Worm (Caenorhabditis elegans) whole organism, young adult: ENCODE data around the gene txt-13.

ENCODE experiments used
- C06A6.2 ChIP-seq: fragments of 200-800 bp; sonication (Bioruptor generic); conservative IDR thresholded peaks from 2 replicates; pipeline ENCODE4 v1.3.6; 2022; ENCODE audit warnings: missing genetic modification characterization, missing compliant biosample characterization
- F39B2.1 ChIP-seq: fragments of 200-800 bp; sonication (Bioruptor generic); IDR thresholded peaks from 2 replicates; pipeline ENCODE4 v1.3.6; 2022; ENCODE audit warnings: missing genetic modification reagents, missing genetic modification characterization, missing compliant biosample characterization
- F57C9.4 ChIP-seq: sonication (generic microtip); optimal IDR thresholded peaks from 2 replicates; lab custom pipeline; 2017; ENCODE audit warnings: mild to moderate bottlenecking, missing genetic modification characterization, missing compliant biosample characterization
- Y53G8AR.9 ChIP-seq: fragments of 200-800 bp; sonication (Bioruptor generic); conservative IDR thresholded peaks from 2 replicates; pipeline ENCODE4 v1.3.6; 2022; ENCODE audit warnings: missing genetic modification reagents, missing genetic modification characterization, missing compliant biosample characterization
- Y67H2A.10 ChIP-seq: fragments of 200-800 bp; sonication (Bioruptor generic); conservative IDR thresholded peaks from 2 replicates; pipeline ENCODE4 v1.3.6; 2022; ENCODE audit warnings: missing genetic modification reagents, missing genetic modification characterization, missing compliant biosample characterization
- Y79H2A.3 ChIP-seq: fragments of 200-800 bp; sonication (Bioruptor generic); conservative IDR thresholded peaks from 2 replicates; pipeline ENCODE4 v1.3.6; 2022; ENCODE audit warnings: missing genetic modification reagents, missing genetic modification characterization, missing compliant biosample characterization
- ama-1 ChIP-seq, 3 experiments: fragments of 150-350 bp in 1 of 3; sonication (generic microtip) in 2 of 3; optimal IDR thresholded peaks; 2 replicates each; lab custom pipeline; 2014 to 2018; ENCODE audit warnings: missing biosample characterization in 2 of 3, missing genetic modification characterization in 2 of 3, missing genetic modification reagents in 2 of 3
- aptf-3 ChIP-seq: fragments of 200-800 bp; sonication (Bioruptor generic); IDR thresholded peaks from 2 replicates; pipeline ENCODE4 v1.3.6; 2022; ENCODE audit warnings: missing genetic modification characterization, missing compliant biosample characterization
- athp-1 ChIP-seq: sonication (generic microtip); optimal IDR thresholded peaks from 2 replicates; lab custom pipeline; 2017; ENCODE audit warnings: mild to moderate bottlenecking, missing genetic modification characterization, missing compliant biosample characterization
- attf-3 ChIP-seq: fragments of 200-800 bp; sonication (Bioruptor generic); conservative IDR thresholded peaks from 2 replicates; pipeline ENCODE4 v1.3.6; 2022; ENCODE audit warnings: missing genetic modification reagents, missing genetic modification characterization, missing compliant biosample characterization
- bed-1 ChIP-seq: fragments of 200-800 bp; sonication (Bioruptor generic); IDR thresholded peaks from 2 replicates; pipeline ENCODE4 v1.3.6; 2022; ENCODE audit warnings: missing genetic modification reagents, missing genetic modification characterization, missing compliant biosample characterization
- ccch-3 ChIP-seq: fragments of 200-800 bp; sonication (Bioruptor generic); optimal IDR thresholded peaks from 2 replicates; lab custom pipeline; 2018; ENCODE audit warnings: mild to moderate bottlenecking, missing genetic modification characterization, missing compliant biosample characterization
- die-1 ChIP-seq: sonication (generic microtip); optimal IDR thresholded peaks from 2 replicates; lab custom pipeline; 2016; ENCODE audit warnings: missing genotype, mild to moderate bottlenecking, missing genetic modification characterization, missing compliant biosample characterization
- dox-1 ChIP-seq: fragments of 200-800 bp; sonication (Bioruptor generic); IDR thresholded peaks from 2 replicates; pipeline ENCODE4 v1.3.6; 2022; ENCODE audit warnings: missing genetic modification reagents, missing genetic modification characterization, missing compliant biosample characterization
- dpff-1 ChIP-seq: sonication (generic microtip); optimal IDR thresholded peaks from 2 replicates; lab custom pipeline; 2017; ENCODE audit warnings: mild to moderate bottlenecking, missing genetic modification characterization, missing compliant biosample characterization
- egl-44 ChIP-seq: fragments of 200-800 bp; sonication (Bioruptor generic); IDR thresholded peaks from 2 replicates; pipeline ENCODE4 v1.3.6; 2022; ENCODE audit warnings: missing genetic modification reagents, missing genetic modification characterization, missing compliant biosample characterization
- ekl-4 ChIP-seq: fragments of 200-800 bp; sonication (Bioruptor generic); IDR thresholded peaks from 2 replicates; pipeline ENCODE4 v1.3.6; 2022; ENCODE audit warnings: missing genetic modification reagents, missing genetic modification characterization, missing compliant biosample characterization
- him-1 ChIP-seq: sonication (generic microtip); optimal IDR thresholded peaks from 2 replicates; lab custom pipeline; 2016; ENCODE audit warnings: missing genotype, missing genetic modification reagents, missing genetic modification characterization, missing compliant biosample characterization
- hlh-26 ChIP-seq: fragments of 200-800 bp; sonication (Bioruptor generic); conservative IDR thresholded peaks from 2 replicates; pipeline ENCODE4 v1.3.6; 2022; ENCODE audit warnings: missing genetic modification reagents, missing genetic modification characterization, missing compliant biosample characterization
- hmg-1.2 ChIP-seq: fragments of 200-800 bp; sonication (Bioruptor generic); IDR thresholded peaks from 2 replicates; pipeline ENCODE4 v1.3.6; 2022; ENCODE audit warnings: missing genetic modification reagents, missing genetic modification characterization, missing compliant biosample characterization
- hrde-1 ChIP-seq: sonication (generic microtip); optimal IDR thresholded peaks from 2 replicates; lab custom pipeline; 2016; ENCODE audit warnings: missing genetic modification characterization, mild to moderate bottlenecking, missing compliant biosample characterization, moderate library complexity, missing genotype, missing genetic modification reagents, borderline replicate concordance
- hsf-1 ChIP-seq: fragments of 200-800 bp; sonication (Bioruptor generic); IDR thresholded peaks from 2 replicates; pipeline ENCODE4 v1.3.6; 2022; ENCODE audit warnings: missing genetic modification reagents, missing genetic modification characterization, missing compliant biosample characterization
- let-526 ChIP-seq: fragments of 200-800 bp; sonication (Bioruptor generic); IDR thresholded peaks from 2 replicates; pipeline ENCODE4 v1.3.6; 2022; ENCODE audit warnings: missing genetic modification reagents, missing genetic modification characterization, missing compliant biosample characterization
- lin-40 ChIP-seq: sonication (generic microtip); optimal IDR thresholded peaks from 2 replicates; lab custom pipeline; 2016; ENCODE audit warnings: missing genetic modification characterization, mild to moderate bottlenecking, missing compliant biosample characterization, missing genotype, missing genetic modification reagents
- lsl-1 ChIP-seq: fragments of 200-800 bp; sonication (Bioruptor generic); optimal IDR thresholded peaks from 2 replicates; lab custom pipeline; 2018; ENCODE audit warnings: mild to moderate bottlenecking, missing genetic modification characterization, moderate library complexity, missing compliant biosample characterization
- madf-3 ChIP-seq: fragments of 200-800 bp; sonication (Bioruptor generic); IDR thresholded peaks from 2 replicates; pipeline ENCODE4 v1.3.6; 2022; ENCODE audit warnings: missing genetic modification reagents, missing genetic modification characterization, missing compliant biosample characterization
- madf-8 ChIP-seq: fragments of 200-800 bp; sonication (Bioruptor generic); conservative IDR thresholded peaks from 2 replicates; pipeline ENCODE4 v1.3.6; 2022; ENCODE audit warnings: missing genetic modification reagents, missing genetic modification characterization, missing compliant biosample characterization
- mes-4 ChIP-seq: sonication (generic microtip); optimal IDR thresholded peaks from 2 replicates; lab custom pipeline; 2016; ENCODE audit warnings: missing genotype, missing genetic modification characterization, missing compliant biosample characterization
- mxl-1 ChIP-seq: sonication (generic microtip); optimal IDR thresholded peaks from 2 replicates; lab custom pipeline; 2016; ENCODE audit warnings: missing genetic modification characterization, missing compliant biosample characterization
- nfya-2 ChIP-seq: fragments of 200-800 bp; sonication (Bioruptor generic); IDR thresholded peaks from 2 replicates; pipeline ENCODE4 v1.3.6; 2022; ENCODE audit warnings: missing genetic modification reagents, missing genetic modification characterization, missing compliant biosample characterization
- nhr-27 ChIP-seq: fragments of 200-800 bp; sonication (Bioruptor generic); optimal IDR thresholded peaks from 2 replicates; lab custom pipeline; 2018; ENCODE audit warnings: mild to moderate bottlenecking, missing genetic modification characterization, moderate library complexity, missing compliant biosample characterization
- nhr-80 ChIP-seq: sonication (generic microtip); optimal IDR thresholded peaks from 2 replicates; lab custom pipeline; 2016; ENCODE audit warnings: missing genetic modification characterization, missing compliant biosample characterization
- nhr-90 ChIP-seq: sonication (generic microtip); optimal IDR thresholded peaks from 2 replicates; lab custom pipeline; 2016; ENCODE audit warnings: missing genotype, mild to moderate bottlenecking, missing genetic modification characterization, missing compliant biosample characterization
- pbrm-1 ChIP-seq: fragments of 200-800 bp; sonication (Bioruptor generic); IDR thresholded peaks from 2 replicates; pipeline ENCODE4 v1.3.6; 2022; ENCODE audit warnings: missing genetic modification reagents, missing genetic modification characterization, missing compliant biosample characterization
- pha-4 ChIP-seq: fragments of 150-350 bp; sonication (generic microtip); optimal IDR thresholded peaks from 2 replicates; lab custom pipeline; 2014; ENCODE audit warnings: missing biosample characterization, missing genetic modification reagents, missing genetic modification characterization
- rcor-1 ChIP-seq: fragments of 200-800 bp; sonication (Bioruptor generic); IDR thresholded peaks from 2 replicates; pipeline ENCODE4 v1.3.6; 2022; ENCODE audit warnings: missing genetic modification reagents, missing genetic modification characterization, missing compliant biosample characterization
- repo-1 ChIP-seq: sonication (generic microtip); optimal IDR thresholded peaks from 2 replicates; lab custom pipeline; 2017; ENCODE audit warnings: mild to moderate bottlenecking, missing genetic modification characterization, missing compliant biosample characterization
- snpc-1.1 ChIP-seq: sonication (generic microtip); optimal IDR thresholded peaks from 2 replicates; lab custom pipeline; 2017; ENCODE audit warnings: missing genetic modification characterization, mild to moderate bottlenecking, missing compliant biosample characterization, antibody characterized with exemption, moderate library complexity, missing genotype, missing genetic modification reagents; ENCODE audit not compliant: insufficient read depth
- snpc-1.3 ChIP-seq: sonication (generic microtip); optimal IDR thresholded peaks from 2 replicates; lab custom pipeline; 2017; ENCODE audit warnings: missing genetic modification characterization, mild to moderate bottlenecking, missing compliant biosample characterization, antibody characterized with exemption, moderate library complexity, missing genotype, missing genetic modification reagents; ENCODE audit not compliant: insufficient read depth
- snpc-3.4 ChIP-seq: sonication (generic microtip); optimal IDR thresholded peaks from 2 replicates; lab custom pipeline; 2017; ENCODE audit warnings: missing genetic modification characterization, mild to moderate bottlenecking, missing compliant biosample characterization, antibody characterized with exemption, moderate library complexity, missing genotype, missing genetic modification reagents
- somi-1 ChIP-seq: fragments of 200-800 bp; sonication (Bioruptor generic); optimal IDR thresholded peaks from 2 replicates; lab custom pipeline; 2018; ENCODE audit warnings: mild to moderate bottlenecking, missing genetic modification characterization, missing compliant biosample characterization
- tbp1 ChIP-seq: fragments of 200-800 bp; sonication (Bioruptor generic); optimal IDR thresholded peaks from 2 replicates; lab custom pipeline; 2018; ENCODE audit warnings: mild to moderate bottlenecking, missing genetic modification characterization, missing compliant biosample characterization
- xnd-1 ChIP-seq: sonication (generic microtip); optimal IDR thresholded peaks from 2 replicates; lab custom pipeline; 2016; ENCODE audit warnings: missing genotype, missing genetic modification reagents, missing genetic modification characterization, missing compliant biosample characterization
- ztf-18 ChIP-seq: sonication (generic microtip); optimal IDR thresholded peaks from 2 replicates; lab custom pipeline; 2016; ENCODE audit warnings: missing genotype, mild to moderate bottlenecking, missing genetic modification characterization, missing compliant biosample characterization
- ztf-3 ChIP-seq: fragments of 200-800 bp; sonication (Bioruptor generic); optimal IDR thresholded peaks from 2 replicates; lab custom pipeline; 2018; ENCODE audit warnings: mild to moderate bottlenecking, missing genetic modification characterization, missing compliant biosample characterization

The txt-13 gene

ce11 chrII:10559671-10560184 is 10.7 kb upstream of the txt-13 start (continued):
- TF ChIP-seq attf-3 (GFP tag; lab: Robert Waterston, UW) (no peak), athp-1 (tag; lab: Kevin White, UChicago) (peak; percentile 44), nhr-90 (tag; lab: Kevin White, UChicago) (peak; percentile 4), hsf-1 (GFP tag; lab: Robert Waterston, UW) (peak; percentile 53), madf-8 (GFP tag; lab: Robert Waterston, UW) (no peak), xnd-1 (tag; lab: Kevin White, UChicago) (no peak), ekl-4 (GFP tag; lab: Robert Waterston, UW) (0 out of 2 replicates have a peak, but pooled peaks have one; percentile 60), mes-4 (tag; lab: Kevin White, UChicago) (no peak), pbrm-1 (0 out of 2 replicates have a peak, but pooled peaks have one; percentile 57), die-1 (tag; lab: Kevin White, UChicago) (peak; percentile 47), snpc-1.3 (tag; lab: Kevin White, UChicago) (peak; percentile 11), nfya-2 (GFP tag; lab: Robert Waterston, UW) (no peak), nhr-80 (tag; lab: Kevin White, UChicago) (no peak), nhr-27 (tag; lab: Kevin White, UChicago) (no peak), tbp1 (GFP tag; lab: Kevin White, UChicago) (peak; percentile 9), snpc-1.1 (tag; lab: Kevin White, UChicago) (no peak), hlh-26 (GFP tag; lab: Robert Waterston, UW) (no peak), dpff-1 (tag; lab: Kevin White, UChicago) (no peak), ztf-18 (tag; lab: Kevin White, UChicago) (no peak), Y53G8AR.9 (GFP tag; lab: Robert Waterston, UW) (0 out of 2 replicates have a peak, but pooled peaks have one; percentile 11)

- TF ChIP-seq pha-4 = peak; percentile 98
- peak; percentile 98 for TF ChIP-seq let-526
- peak; percentile 100 for TF ChIP-seq dox-1 (GFP tag; lab: Robert Waterston, UW)
- peak; percentile 96 for TF ChIP-seq lsl-1
- TF ChIP-seq hlh-26 (GFP tag; lab: Robert Waterston, UW) = no peak
- TF ChIP-seq F39B2.1 (GFP tag; lab: Robert Waterston, UW) = peak; percentile 94
- peak; percentile 87 for TF ChIP-seq xnd-1 (tag; lab: Kevin White, UChicago)
- peak; percentile 94 for TF ChIP-seq hmg-1.2 (GFP tag; lab: Robert Waterston, UW)
- TF ChIP-seq die-1 (tag; lab: Kevin White, UChicago) = peak; percentile 89
- peak; percentile 98 for TF ChIP-seq C06A6.2 (GFP tag; lab: Robert Waterston, UW)
- no peak for TF ChIP-seq ama-1 (optimal IDR thresholded peaks at IDR 0.05; lab: Kevin White, UChicago)
- TF ChIP-seq ama-1 (GFP tag; optimal IDR thresholded peaks at IDR 0.05; lab: Kevin White, UChicago) = peak; percentile 76 to 79
- peak; percentile 84 for TF ChIP-seq ccch-3 (GFP tag; lab: Kevin White, UChicago)
- TF ChIP-seq somi-1 = peak; percentile 99
- peak; percentile 96 for TF ChIP-seq hrde-1
- peak; percentile 91 for TF ChIP-seq bed-1
- peak; percentile 98 for TF ChIP-seq madf-3 (GFP tag; lab: Robert Waterston, UW)
- TF ChIP-seq F57C9.4 (tag; lab: Kevin White, UChicago) = peak; percentile 93
- TF ChIP-seq rcor-1 (GFP tag; lab: Robert Waterston, UW) = peak; percentile 99
- peak; percentile 99 for TF ChIP-seq lin-40 (tag; lab: Kevin White, UChicago)
- peak; percentile 98 for TF ChIP-seq Y67H2A.10 (GFP tag; lab: Robert Waterston, UW)
- peak; percentile 97 for TF ChIP-seq him-1 (tag; lab: Kevin White, UChicago)
- TF ChIP-seq nhr-90 (tag; lab: Kevin White, UChicago) = peak; percentile 97
- peak; percentile 98 for TF ChIP-seq snpc-1.3 (tag; lab: Kevin White, UChicago)
- peak; percentile 99 for TF ChIP-seq ekl-4 (GFP tag; lab: Robert Waterston, UW)
- no peak for TF ChIP-seq mxl-1
- TF ChIP-seq egl-44 (GFP tag; lab: Robert Waterston, UW) = peak; percentile 98
- TF ChIP-seq repo-1 (tag; lab: Kevin White, UChicago) = peak; percentile 98
- TF ChIP-seq Y79H2A.3 (GFP tag; lab: Robert Waterston, UW) = peak; percentile 96
- TF ChIP-seq snpc-3.4 (tag; lab: Kevin White, UChicago) = peak; percentile 99
- TF ChIP-seq ztf-3 (GFP tag; lab: Kevin White, UChicago) = peak; percentile 96
- TF ChIP-seq aptf-3 = 0 out of 2 replicates have a peak, but pooled peaks have one; percentile 69
Observed at ce11 chrII:10563368-10563767, 7.0 kb upstream of the txt-13 start, which contains the start of gene cdc-48.1. Gene cdc-48.1 (minus strand): TSS chrII:10563407.
